Worm (Caenorhabditis elegans): ENCODE measurements around the gene W09H1.3.

ce11 chrII:13230489-13231196, 46.4 kb downstream of the W09H1.3 start:
- TF ChIP-seq F13H6.1 (tag; optimal IDR thresholded peaks at IDR 0.05) (no peak), pqm-1 (tag; optimal IDR thresholded peaks at IDR 0.05) (no peak), pag-3 (tag; optimal IDR thresholded peaks at IDR 0.05; ENCODE audit: borderline replicate concordance) (no peak), sox-4 (tag; optimal IDR thresholded peaks at IDR 0.05) (no peak), elt-2 (tag; optimal IDR thresholded peaks at IDR 0.05) (no peak), dmd-4 (tag; optimal IDR thresholded peaks at IDR 0.05; ENCODE audit: borderline replicate concordance) (no peak), unc-42 (tag; optimal IDR thresholded peaks at IDR 0.05) (no peak), rnt-1 (tag; optimal IDR thresholded peaks at IDR 0.05) (no peak), ref-2 (tag; optimal IDR thresholded peaks at IDR 0.05) (no peak), ceh-22 (tag; optimal IDR thresholded peaks at IDR 0.05) (no peak), hlh-13 (GFP tag; optimal IDR thresholded peaks at IDR 0.05) (no peak), fkh-10 (GFP tag; optimal IDR thresholded peaks at IDR 0.05) (no peak), nhr-232 (tag; optimal IDR thresholded peaks at IDR 0.05) (no peak)
